Worm (Caenorhabditis elegans) whole organism, young adult: Measurements from ENCODE around the gene lin-13.

Experiments used
- F22D6.2 ChIP-seq: sonication (generic microtip); optimal IDR thresholded peaks from 2 replicates; lab custom pipeline; 2016; ENCODE audit warnings: mild to moderate bottlenecking, missing genetic modification characterization, missing compliant biosample characterization
- F39B2.1 ChIP-seq: fragments of 200-800 bp; sonication (Bioruptor generic); IDR thresholded peaks from 2 replicates; pipeline ENCODE4 v1.3.6; 2022; ENCODE audit warnings: missing genetic modification reagents, missing genetic modification characterization, missing compliant biosample characterization
- F55B11.4 ChIP-seq: sonication (generic microtip); optimal IDR thresholded peaks from 2 replicates; lab custom pipeline; 2016; ENCODE audit warnings: missing compliant biosample characterization, missing genetic modification characterization, borderline replicate concordance; ENCODE audit not compliant: insufficient read depth
- Y53G8AR.9 ChIP-seq: fragments of 200-800 bp; sonication (Bioruptor generic); conservative IDR thresholded peaks from 2 replicates; pipeline ENCODE4 v1.3.6; 2022; ENCODE audit warnings: missing genetic modification reagents, missing genetic modification characterization, missing compliant biosample characterization
- ZK185.1 ChIP-seq: sonication (generic microtip); optimal IDR thresholded peaks from 2 replicates; lab custom pipeline; 2016; ENCODE audit warnings: mild to moderate bottlenecking, missing genetic modification characterization, missing compliant biosample characterization; ENCODE audit not compliant: poor library complexity, severe bottlenecking
- attf-3 ChIP-seq: fragments of 200-800 bp; sonication (Bioruptor generic); conservative IDR thresholded peaks from 2 replicates; pipeline ENCODE4 v1.3.6; 2022; ENCODE audit warnings: missing genetic modification reagents, missing genetic modification characterization, missing compliant biosample characterization
- attf-5 ChIP-seq: fragments of 200-800 bp; sonication (Bioruptor generic); optimal IDR thresholded peaks from 2 replicates; lab custom pipeline; 2018; ENCODE audit warnings: mild to moderate bottlenecking, missing genetic modification characterization, missing compliant biosample characterization
- attf-6 ChIP-seq: fragments of 200-800 bp; sonication (Bioruptor generic); IDR thresholded peaks from 2 replicates; pipeline ENCODE4 v1.3.6; 2022; ENCODE audit warnings: missing genetic modification reagents, missing genetic modification characterization, missing compliant biosample characterization
- ccch-3 ChIP-seq: fragments of 200-800 bp; sonication (Bioruptor generic); optimal IDR thresholded peaks from 2 replicates; lab custom pipeline; 2018; ENCODE audit warnings: mild to moderate bottlenecking, missing genetic modification characterization, missing compliant biosample characterization
- cebp-1 ChIP-seq, 2 experiments: fragments of 200-800 bp in 1 of 2; sonication (Bioruptor generic) in 1 of 2; sonication (generic microtip) in 1 of 2; IDR thresholded peaks in 1 of 2; optimal IDR thresholded peaks in 1 of 2; 2 replicates each; pipeline versions ENCODE4 v1.3.6 to Lab custom; 2017 to 2022; ENCODE audit warnings: missing compliant biosample characterization in 2 of 2, missing genetic modification characterization in 2 of 2, mild to moderate bottlenecking in 1 of 2, missing genetic modification reagents in 1 of 2, moderate library complexity in 1 of 2
- ceh-27 ChIP-seq: fragments of 200-800 bp; sonication (Bioruptor generic); optimal IDR thresholded peaks from 2 replicates; lab custom pipeline; 2018; ENCODE audit warnings: mild to moderate bottlenecking, missing genetic modification characterization, moderate library complexity, missing compliant biosample characterization
- dpff-1 ChIP-seq: sonication (generic microtip); optimal IDR thresholded peaks from 2 replicates; lab custom pipeline; 2017; ENCODE audit warnings: mild to moderate bottlenecking, missing genetic modification characterization, missing compliant biosample characterization
- dpl-1 ChIP-seq: fragments of 150-350 bp; optimal IDR thresholded peaks from 2 replicates; lab custom pipeline; 2014; ENCODE audit warnings: missing biosample characterization, missing genetic modification reagents, missing genetic modification characterization
- egl-18 ChIP-seq: fragments of 200-800 bp; sonication (Bioruptor generic); IDR thresholded peaks from 2 replicates; pipeline ENCODE4 v1.3.6; 2022; ENCODE audit warnings: missing genetic modification reagents, missing genetic modification characterization, missing compliant biosample characterization
- ekl-4 ChIP-seq: fragments of 200-800 bp; sonication (Bioruptor generic); IDR thresholded peaks from 2 replicates; pipeline ENCODE4 v1.3.6; 2022; ENCODE audit warnings: missing genetic modification reagents, missing genetic modification characterization, missing compliant biosample characterization
- him-1 ChIP-seq: sonication (generic microtip); optimal IDR thresholded peaks from 2 replicates; lab custom pipeline; 2016; ENCODE audit warnings: missing genotype, missing genetic modification reagents, missing genetic modification characterization, missing compliant biosample characterization
- hmg-20 ChIP-seq: fragments of 200-800 bp; sonication (Bioruptor generic); IDR thresholded peaks from 2 replicates; pipeline ENCODE4 v1.3.6; 2022; ENCODE audit warnings: missing genetic modification reagents, missing genetic modification characterization, missing compliant biosample characterization
- lag-1 ChIP-seq: fragments of 200-800 bp; sonication (Bioruptor generic); IDR thresholded peaks from 2 replicates; pipeline ENCODE4 v1.3.6; 2022; ENCODE audit warnings: missing genetic modification reagents, missing genetic modification characterization, missing compliant biosample characterization
- let-607 ChIP-seq, 2 experiments: fragments of 200-800 bp in 1 of 2; sonication (Bioruptor generic) in 1 of 2; sonication (generic microtip) in 1 of 2; optimal IDR thresholded peaks; 2 replicates each; lab custom pipeline; 2016 to 2018; ENCODE audit warnings: mild to moderate bottlenecking in 2 of 2, missing compliant biosample characterization in 2 of 2, missing genetic modification characterization in 2 of 2, moderate library complexity in 2 of 2, missing genotype in 1 of 2
- lin-26 ChIP-seq: fragments of 200-800 bp; sonication (Bioruptor generic); IDR thresholded peaks from 2 replicates; pipeline ENCODE4 v1.3.6; 2022; ENCODE audit warnings: missing genetic modification reagents, missing genetic modification characterization, missing compliant biosample characterization
- lin-40 ChIP-seq: sonication (generic microtip); optimal IDR thresholded peaks from 2 replicates; lab custom pipeline; 2016; ENCODE audit warnings: missing genetic modification characterization, mild to moderate bottlenecking, missing compliant biosample characterization, missing genotype, missing genetic modification reagents
- lin-54 ChIP-seq: fragments of 200-800 bp; sonication (Bioruptor generic); optimal IDR thresholded peaks from 2 replicates; lab custom pipeline; 2018; ENCODE audit warnings: mild to moderate bottlenecking, missing genetic modification characterization, missing compliant biosample characterization
- madf-6 ChIP-seq: fragments of 200-800 bp; sonication (Bioruptor generic); IDR thresholded peaks from 2 replicates; pipeline ENCODE4 v1.3.6; 2022; ENCODE audit warnings: missing genetic modification reagents, missing genetic modification characterization, missing compliant biosample characterization
- madf-8 ChIP-seq: fragments of 200-800 bp; sonication (Bioruptor generic); conservative IDR thresholded peaks from 2 replicates; pipeline ENCODE4 v1.3.6; 2022; ENCODE audit warnings: missing genetic modification reagents, missing genetic modification characterization, missing compliant biosample characterization
- mel-28 ChIP-seq: sonication (generic microtip); optimal IDR thresholded peaks from 2 replicates; lab custom pipeline; 2016; ENCODE audit warnings: borderline replicate concordance, mild to moderate bottlenecking, missing genetic modification characterization, missing compliant biosample characterization
- mxl-1 ChIP-seq: sonication (generic microtip); optimal IDR thresholded peaks from 2 replicates; lab custom pipeline; 2016; ENCODE audit warnings: missing genetic modification characterization, missing compliant biosample characterization
- nfyb-1 ChIP-seq: fragments of 200-800 bp; sonication (Bioruptor generic); IDR thresholded peaks from 2 replicates; pipeline ENCODE4 v1.3.6; 2022; ENCODE audit warnings: missing genetic modification reagents, missing genetic modification characterization, missing compliant biosample characterization
- nhr-80 ChIP-seq: sonication (generic microtip); optimal IDR thresholded peaks from 2 replicates; lab custom pipeline; 2016; ENCODE audit warnings: missing genetic modification characterization, missing compliant biosample characterization
- repo-1 ChIP-seq: sonication (generic microtip); optimal IDR thresholded peaks from 2 replicates; lab custom pipeline; 2017; ENCODE audit warnings: mild to moderate bottlenecking, missing genetic modification characterization, missing compliant biosample characterization
- sptf-2 ChIP-seq: fragments of 200-800 bp; sonication (Bioruptor generic); optimal IDR thresholded peaks from 2 replicates; lab custom pipeline; 2018; ENCODE audit warnings: mild to moderate bottlenecking, missing genetic modification characterization, missing compliant biosample characterization
- tbp1 ChIP-seq: fragments of 200-800 bp; sonication (Bioruptor generic); optimal IDR thresholded peaks from 2 replicates; lab custom pipeline; 2018; ENCODE audit warnings: mild to moderate bottlenecking, missing genetic modification characterization, missing compliant biosample characterization
- tlf-1 ChIP-seq: fragments of 200-800 bp; sonication (Bioruptor generic); optimal IDR thresholded peaks from 2 replicates; lab custom pipeline; 2018; ENCODE audit warnings: mild to moderate bottlenecking, missing genetic modification characterization, missing compliant biosample characterization
- unc-130 ChIP-seq: sonication (generic microtip); optimal IDR thresholded peaks from 2 replicates; lab custom pipeline; 2016; ENCODE audit warnings: missing genetic modification reagents, missing genetic modification characterization, missing compliant biosample characterization
- unc-62 ChIP-seq: fragments of 150-350 bp; optimal IDR thresholded peaks from 2 replicates; lab custom pipeline; 2014; ENCODE audit warnings: missing biosample characterization, missing genetic modification reagents, missing genetic modification characterization
- xnd-1 ChIP-seq: sonication (generic microtip); optimal IDR thresholded peaks from 2 replicates; lab custom pipeline; 2016; ENCODE audit warnings: missing genotype, missing genetic modification reagents, missing genetic modification characterization, missing compliant biosample characterization
- ztf-25 ChIP-seq: fragments of 200-800 bp; sonication (Bioruptor generic); IDR thresholded peaks from 2 replicates; pipeline ENCODE4 v1.3.6; 2022; ENCODE audit warnings: missing genetic modification reagents, missing genetic modification characterization, missing compliant biosample characterization
- ztf-28 ChIP-seq: fragments of 200-800 bp; sonication (Bioruptor generic); IDR thresholded peaks from 2 replicates; pipeline ENCODE4 v1.3.6; 2022; ENCODE audit warnings: missing genetic modification reagents, missing genetic modification characterization, missing compliant biosample characterization

Gene lin-13

ce11 chrIII:7736003-7736402 lies 26.7 kb upstream of the lin-13 start:
- TF ChIP-seq madf-6 (GFP tag; lab: Robert Waterston, UW) = peak; percentile 16; the same call in 1 of the 2 replicates
- TF ChIP-seq xnd-1 (tag; lab: Kevin White, UChicago) = no peak

- TF ChIP-seq tbp1 (GFP tag; lab: Kevin White, UChicago) (no peak), lag-1 (GFP tag; lab: Robert Waterston, UW) (no peak), F39B2.1 (no peak), mel-28 (tag; lab: Kevin White, UChicago) (no peak), dpl-1 (no peak), unc-62 (GFP tag; lab: Kevin White, UChicago) (peak; percentile 40)
These were observed 24.8 kb upstream of the lin-13 start for ce11 chrIII:7734105-7734504.

ce11 chrIII:7733563-7733962 lies 24.3 kb upstream of the lin-13 start:
- TF ChIP-seq lin-26 (GFP tag; lab: Robert Waterston, UW) = no peak
- no peak for TF ChIP-seq F55B11.4
- no peak for TF ChIP-seq madf-8 (GFP tag; lab: Robert Waterston, UW)
- TF ChIP-seq attf-6 (GFP tag; lab: Robert Waterston, UW) = no peak
- TF ChIP-seq unc-130 = no peak
- no peak for TF ChIP-seq ceh-27 (GFP tag; lab: Kevin White, UChicago)
- no peak for TF ChIP-seq ccch-3 (GFP tag; lab: Kevin White, UChicago)
- TF ChIP-seq mel-28 (tag; lab: Kevin White, UChicago) = no peak
- no peak for TF ChIP-seq F22D6.2 (tag; lab: Kevin White, UChicago)
- TF ChIP-seq hmg-20 (GFP tag; lab: Robert Waterston, UW) = no peak
- peak; percentile 10 for TF ChIP-seq lin-54 (GFP tag; lab: Kevin White, UChicago)
- TF ChIP-seq repo-1 (tag; lab: Kevin White, UChicago) = peak; percentile 30
- no peak for TF ChIP-seq mxl-1
- no peak for TF ChIP-seq dpff-1 (tag; lab: Kevin White, UChicago)
- peak; percentile 34; the same call in 1 of the 2 replicates for TF ChIP-seq cebp-1 (GFP tag; IDR thresholded peaks at IDR 0.05; lab: Robert Waterston, UW)
- TF ChIP-seq cebp-1 (tag; optimal IDR thresholded peaks at IDR 0.05; lab: Kevin White, UChicago) = no peak
- TF ChIP-seq let-607 (tag; optimal IDR thresholded peaks at IDR 0.05; lab: Kevin White, UChicago) = no peak
- no peak for TF ChIP-seq lin-40 (tag; lab: Kevin White, UChicago)
- no peak for TF ChIP-seq lag-1 (GFP tag; lab: Robert Waterston, UW)
- TF ChIP-seq him-1 (tag; lab: Kevin White, UChicago) = no peak
- no peak for TF ChIP-seq ztf-25 (GFP tag; lab: Robert Waterston, UW)

- 0 out of 2 replicates have a peak, but pooled peaks have one; percentile 41 for TF ChIP-seq nfyb-1 (GFP tag; lab: Robert Waterston, UW)
- peak; percentile 29; the same call in 1 of the 2 replicates for TF ChIP-seq ekl-4 (GFP tag; lab: Robert Waterston, UW)
- TF ChIP-seq Y53G8AR.9 = 0 out of 2 replicates have a peak, but pooled peaks have one; percentile 10
- no peak for TF ChIP-seq hmg-20 (GFP tag; lab: Robert Waterston, UW)
- TF ChIP-seq attf-6 (GFP tag; lab: Robert Waterston, UW) = no peak
- TF ChIP-seq attf-3 (GFP tag; lab: Robert Waterston, UW) = no peak
- TF ChIP-seq ztf-28 (GFP tag; lab: Robert Waterston, UW) = no peak
- TF ChIP-seq, all 124 proteins: peak for 3
These were observed 21.8 kb upstream of the lin-13 start for ce11 chrIII:7731085-7731484.

ce11 chrIII:7730331-7730730 lies 21.0 kb upstream of the lin-13 start:
- TF ChIP-seq attf-5 = peak; percentile 2
- TF ChIP-seq attf-3 (GFP tag; lab: Robert Waterston, UW) = no peak
- peak; percentile 25 for TF ChIP-seq tlf-1 (GFP tag; lab: Kevin White, UChicago)
- peak; percentile 93 for TF ChIP-seq nhr-80 (tag; lab: Kevin White, UChicago)
- no peak for TF ChIP-seq sptf-2 (GFP tag; lab: Kevin White, UChicago)
- 0 out of 2 replicates have a peak, but pooled peaks have one; percentile 31 for TF ChIP-seq egl-18 (GFP tag; lab: Robert Waterston, UW)
- TF ChIP-seq ZK185.1 (tag; lab: Kevin White, UChicago) = peak; percentile 51
- peak; percentile 14 to 67 for TF ChIP-seq let-607 (tag; optimal IDR thresholded peaks at IDR 0.05; lab: Kevin White, UChicago)
- peak; percentile 57; the same call in 1 of the 2 replicates for TF ChIP-seq nfyb-1 (GFP tag; lab: Robert Waterston, UW)
